Fruit fly (Drosophila melanogaster): Measurements from ENCODE around the gene ppk19.

The ppk19 gene

DNA sequence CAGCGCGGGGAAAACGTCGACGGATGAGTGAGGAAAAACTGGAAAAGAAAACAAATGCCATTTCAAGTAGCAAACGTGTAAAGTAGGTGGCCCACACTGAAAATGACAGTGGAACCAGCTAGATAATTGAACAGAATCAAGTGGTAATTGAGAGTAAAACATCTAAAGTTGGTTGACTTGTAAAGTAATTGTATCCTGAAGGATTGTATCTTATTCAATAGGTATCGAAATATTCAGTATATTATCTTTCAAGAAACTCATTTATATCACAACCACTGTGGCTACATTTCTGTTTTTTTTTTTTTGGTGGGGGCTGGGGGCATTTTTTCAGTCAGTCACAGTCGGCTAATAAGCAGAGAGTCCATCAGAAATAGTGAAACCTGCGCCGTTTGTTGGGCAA lies 27.0 kb downstream of the ppk19 start (continued):
- TF ChIP-seq NC2α (GFP tag; optimal IDR thresholded peaks at IDR 0.05) (no peak), CG18011 (GFP tag; optimal IDR thresholded peaks at IDR 0.05) (no peak), sens (GFP tag) (peak; percentile 83), CG7963 (GFP tag; IDR thresholded peaks at IDR 0.05; ENCODE audit: partially characterized antibody) (no peak), CG10321 (GFP tag; IDR thresholded peaks at IDR 0.05) (no peak), CG4854 (GFP tag; optimal IDR thresholded peaks at IDR 0.05) (no peak), HLH4C (GFP tag; IDR thresholded peaks at IDR 0.05; ENCODE audit: partially characterized antibody) (no peak), CHES-1-like (GFP tag; optimal IDR thresholded peaks at IDR 0.05) (no peak), CG7745 (tag; optimal IDR thresholded peaks at IDR 0.05) (no peak), org-1 (GFP tag; optimal IDR thresholded peaks at IDR 0.05) (peak; percentile 3), sna (GFP tag; IDR thresholded peaks at IDR 0.05; ENCODE audit: partially characterized antibody) (no peak), gsb-n (tag; optimal IDR thresholded peaks at IDR 0.05) (peak; percentile 46), CG31388 (GFP tag; optimal IDR thresholded peaks at IDR 0.05) (no peak), hbn (GFP tag; IDR thresholded peaks at IDR 0.05; ENCODE audit: partially characterized antibody) (no peak), CG15601 (tag; optimal IDR thresholded peaks at IDR 0.05) (no peak), jigr1 (GFP tag; IDR thresholded peaks at IDR 0.05) (no peak), stc (GFP tag; IDR thresholded peaks at IDR 0.05) (peak; percentile 77), az2 (GFP tag; optimal IDR thresholded peaks at IDR 0.05) (no peak), Hmx (GFP tag; optimal IDR thresholded peaks at IDR 0.05) (no peak), dimm (GFP tag; IDR thresholded peaks at IDR 0.05) (no peak), Spps (tag; optimal IDR thresholded peaks at IDR 0.05) (no peak), abd-A (tag; optimal IDR thresholded peaks at IDR 0.05) (no peak), CG9727 (GFP tag; optimal IDR thresholded peaks at IDR 0.05) (peak; percentile 25), CG8388 (GFP tag; optimal IDR thresholded peaks at IDR 0.05) (peak; percentile 49), dan (GFP tag; IDR thresholded peaks at IDR 0.05) (peak; percentile 65; the same call in 1 of the 2 replicates), CG10654 (GFP tag; optimal IDR thresholded peaks at IDR 0.05) (no peak), Sry-δ (GFP tag; optimal IDR thresholded peaks at IDR 0.05) (no peak), kah (GFP tag; optimal IDR thresholded peaks at IDR 0.05) (no peak), CG10274 (GFP tag; optimal IDR thresholded peaks at IDR 0.05) (no peak), mam (GFP tag; optimal IDR thresholded peaks at IDR 0.05) (no peak), nerfin-1 (tag; optimal IDR thresholded peaks at IDR 0.05) (no peak), Trl (optimal IDR thresholded peaks at IDR 0.05) (no peak), Trl (GFP tag; optimal IDR thresholded peaks at IDR 0.05) (peak; percentile 51), bbx (GFP tag; IDR thresholded peaks at IDR 0.05; ENCODE audit: partially characterized antibody) (no peak), Adf1 (GFP tag; IDR thresholded peaks at IDR 0.05) (no peak), odd (GFP tag; optimal IDR thresholded peaks at IDR 0.05) (no peak), tgo (GFP tag; IDR thresholded peaks at IDR 0.05) (peak; percentile 51; the same call in 2 of the 3 replicates), ERR (GFP tag; optimal IDR thresholded peaks at IDR 0.05) (no peak), prd (optimal IDR thresholded peaks at IDR 0.05) (no peak), prd (GFP tag; IDR thresholded peaks at IDR 0.05) (peak; percentile 63), gt (GFP tag; IDR thresholded peaks at IDR 0.05) (no peak), E2f1 (GFP tag; IDR thresholded peaks at IDR 0.05) (peak; percentile 50), z (GFP tag; IDR thresholded peaks at IDR 0.05) (no peak), exex (tag; optimal IDR thresholded peaks at IDR 0.05) (no peak), row (GFP tag; IDR thresholded peaks at IDR 0.05) (peak; percentile 43; the same call in 2 of the 3 replicates), CG17912 (GFP tag; optimal IDR thresholded peaks at IDR 0.05) (no peak), Mad (GFP tag; optimal IDR thresholded peaks at IDR 0.05) (no peak), CG17568 (GFP tag; optimal IDR thresholded peaks at IDR 0.05) (no peak), CG13894 (tag; optimal IDR thresholded peaks at IDR 0.05) (no peak), wor (GFP tag; IDR thresholded peaks at IDR 0.05) (0 out of 2 replicates have a peak, but pooled peaks have one; percentile 20), Asciz (GFP tag; optimal IDR thresholded peaks at IDR 0.05) (no peak), knrl (GFP tag; IDR thresholded peaks at IDR 0.05; ENCODE audit: partially characterized antibody) (no peak)

All from whole organism, embryonic.